Fruit fly (Drosophila melanogaster): ENCODE results near the gene alpha4GT1.

Gene alpha4GT1

DNA sequence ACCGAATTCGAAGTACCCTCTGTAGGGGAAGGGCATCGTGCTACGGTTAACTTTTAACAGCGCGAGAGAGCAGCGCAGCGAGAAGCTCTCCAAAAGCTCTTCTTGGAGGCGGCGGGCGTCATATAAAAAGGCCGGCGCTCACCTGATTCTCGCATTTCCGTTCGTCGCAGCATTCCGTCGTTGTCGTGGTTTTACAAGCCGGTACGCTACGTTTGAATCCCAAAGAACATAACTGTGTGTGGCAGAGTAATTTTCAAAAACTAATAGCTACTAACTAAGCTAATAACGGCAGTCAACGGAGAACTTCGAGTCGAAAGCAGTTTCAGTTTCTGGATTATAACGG, 33.5 kb upstream of the alpha4GT1 start, which contains the start of gene FASN1 (continued):
- TF ChIP-seq vfl (GFP tag; optimal IDR thresholded peaks at IDR 0.05) (no peak), CG3838 (GFP tag; optimal IDR thresholded peaks at IDR 0.05) (no peak), CG6254 (GFP tag; optimal IDR thresholded peaks at IDR 0.05) (no peak), mirr (GFP tag; optimal IDR thresholded peaks at IDR 0.05) (peak; percentile 62), CG6175 (GFP tag; IDR thresholded peaks at IDR 0.05) (0 out of 3 replicates have a peak, but pooled peaks have one; percentile 25), dan (GFP tag; IDR thresholded peaks at IDR 0.05) (no peak), CG1529 (GFP tag; optimal IDR thresholded peaks at IDR 0.05) (no peak), MBD-R2 (GFP tag; IDR thresholded peaks at IDR 0.05) (peak; percentile 31; the same call in 1 of the 2 replicates), Chrac-16 (GFP tag; optimal IDR thresholded peaks at IDR 0.05) (no peak), Fer2 (tag; optimal IDR thresholded peaks at IDR 0.05) (no peak), ara (GFP tag; IDR thresholded peaks at IDR 0.05) (peak; percentile 3; the same call in 1 of the 2 replicates), HLHmδ (GFP tag; optimal IDR thresholded peaks at IDR 0.05) (no peak), kah (GFP tag; optimal IDR thresholded peaks at IDR 0.05) (no peak), Elba2 (GFP tag; optimal IDR thresholded peaks at IDR 0.05) (no peak), CG4707 (GFP tag; optimal IDR thresholded peaks at IDR 0.05) (no peak), cas (GFP tag; IDR thresholded peaks at IDR 0.05) (no peak), gcm2 (GFP tag; optimal IDR thresholded peaks at IDR 0.05) (no peak), Nf-YB (GFP tag; optimal IDR thresholded peaks at IDR 0.05) (no peak), CG6791 (GFP tag; IDR thresholded peaks at IDR 0.05; ENCODE audit: partially characterized antibody) (0 out of 3 replicates have a peak, but pooled peaks have one; percentile 29), CG6765 (GFP tag; optimal IDR thresholded peaks at IDR 0.05) (no peak), Dek (tag; optimal IDR thresholded peaks at IDR 0.05) (no peak), CG17802 (tag; optimal IDR thresholded peaks at IDR 0.05) (no peak), Oaz (GFP tag; IDR thresholded peaks at IDR 0.05) (no peak), CG6813 (GFP tag; optimal IDR thresholded peaks at IDR 0.05) (peak; percentile 46), da (GFP tag; optimal IDR thresholded peaks at IDR 0.05) (no peak), usp (GFP tag; optimal IDR thresholded peaks at IDR 0.05) (no peak), nerfin-1 (tag; optimal IDR thresholded peaks at IDR 0.05) (peak; percentile 12), aop (GFP tag; IDR thresholded peaks at IDR 0.05) (0 out of 2 replicates have a peak, but pooled peaks have one; percentile 3), CG1233 (GFP tag; optimal IDR thresholded peaks at IDR 0.05) (no peak), HLH54F (GFP tag; optimal IDR thresholded peaks at IDR 0.05) (no peak), ap (GFP tag; IDR thresholded peaks at IDR 0.05) (no peak), Rfx (GFP tag; IDR thresholded peaks at IDR 0.05) (no peak; the same call in 1 of the 2 replicates), nom (GFP tag; optimal IDR thresholded peaks at IDR 0.05) (peak; percentile 61), pnt (GFP tag; optimal IDR thresholded peaks at IDR 0.05) (no peak), CG6683 (GFP tag; optimal IDR thresholded peaks at IDR 0.05) (no peak), ttk (GFP tag; IDR thresholded peaks at IDR 0.05) (no peak), lmd (GFP tag; IDR thresholded peaks at IDR 0.05) (no peak), esg (GFP tag; conservative IDR thresholded peaks at IDR 0.05) (no peak), CG11456 (GFP tag; IDR thresholded peaks at IDR 0.05) (0 out of 3 replicates have a peak, but pooled peaks have one; percentile 40), Ets97D (GFP tag; optimal IDR thresholded peaks at IDR 0.05) (no peak), dmrt11E (tag; optimal IDR thresholded peaks at IDR 0.05) (no peak), schlank (tag; optimal IDR thresholded peaks at IDR 0.05) (no peak), HmgZ (tag; optimal IDR thresholded peaks at IDR 0.05) (no peak), CG9797 (GFP tag; optimal IDR thresholded peaks at IDR 0.05) (no peak), rib (GFP tag; IDR thresholded peaks at IDR 0.05) (no peak; the same call in 1 of the 2 replicates), CG11093 (GFP tag; IDR thresholded peaks at IDR 0.05) (no peak), CG17612 (GFP tag; IDR thresholded peaks at IDR 0.05) (no peak), h (optimal IDR thresholded peaks at IDR 0.05) (no peak), CG33557 (GFP tag; optimal IDR thresholded peaks at IDR 0.05) (no peak), E2f1 (GFP tag; IDR thresholded peaks at IDR 0.05) (no peak), yki (optimal IDR thresholded peaks at IDR 0.05) (no peak), NfI (GFP tag; optimal IDR thresholded peaks at IDR 0.05) (no peak), CG10565 (GFP tag; optimal IDR thresholded peaks at IDR 0.05) (no peak)

All from whole organism, embryonic.